Worm (Caenorhabditis elegans) whole organism, L4 larva: ENCODE measurements around the gene F14F3.4.

Experiments
- F37D6.2 ChIP-seq: sonication (generic microtip); optimal IDR thresholded peaks from 2 replicates; lab custom pipeline; 2016; ENCODE audit warnings: mild to moderate bottlenecking, missing genetic modification characterization, missing compliant biosample characterization
- T20F7.1 ChIP-seq: fragments of 200-800 bp; sonication (Bioruptor generic); optimal IDR thresholded peaks from 2 replicates; lab custom pipeline; 2018; ENCODE audit warnings: mild to moderate bottlenecking, missing genetic modification characterization, missing compliant biosample characterization
- Y105C5A.15 ChIP-seq: fragments of 200-800 bp; sonication (Bioruptor generic); IDR thresholded peaks from 2 replicates; pipeline ENCODE4 v1.3.6; 2022; ENCODE audit warnings: missing genetic modification characterization, missing compliant biosample characterization
- Y48G9A.11 ChIP-seq: fragments of 200-800 bp; sonication (Bioruptor generic); IDR thresholded peaks from 2 replicates; pipeline ENCODE4 v1.3.6; 2022; ENCODE audit warnings: missing genetic modification reagents, missing genetic modification characterization, missing compliant biosample characterization
- ZK546.5 ChIP-seq, 2 experiments: sonication (generic microtip); optimal IDR thresholded peaks; 2 replicates each; lab custom pipeline; 2017; ENCODE audit warnings: missing biosample characterization in 2 of 2, missing genetic modification characterization in 2 of 2
- aha-1 ChIP-seq: fragments of 150-350 bp; peaks from one replicate; lab custom pipeline; 2014; ENCODE audit warnings: missing biosample characterization, missing genetic modification characterization
- aly-2 ChIP-seq: sonication (generic microtip); optimal IDR thresholded peaks from 2 replicates; lab custom pipeline; 2018; ENCODE audit warnings: missing biosample characterization, missing genetic modification characterization
- ama-1 ChIP-seq: fragments of 150-350 bp; optimal IDR thresholded peaks from 2 replicates; lab custom pipeline; 2014; ENCODE audit warnings: inconsistent platforms, mixed read lengths
- ceh-32 ChIP-seq: sonication (generic microtip); optimal IDR thresholded peaks from 2 replicates; lab custom pipeline; 2016; ENCODE audit warnings: mild to moderate bottlenecking, missing genetic modification characterization, missing compliant biosample characterization; ENCODE audit not compliant: poor library complexity
- ceh-62 ChIP-seq: sonication (generic microtip); optimal IDR thresholded peaks from 2 replicates; lab custom pipeline; 2017; ENCODE audit warnings: missing biosample characterization, missing genetic modification characterization
- daf-12 ChIP-seq: fragments of 150-350 bp; optimal IDR thresholded peaks from 2 replicates; lab custom pipeline; 2014; ENCODE audit warnings: missing biosample characterization, missing genetic modification reagents, missing genetic modification characterization
- daf-16 ChIP-seq, 3 experiments: sonication (generic microtip); optimal IDR thresholded peaks; 2 replicates each; lab custom pipeline; 2016 to 2017; ENCODE audit warnings: missing genetic modification characterization in 3 of 3, missing genetic modification reagents in 3 of 3, mild to moderate bottlenecking in 2 of 3, missing compliant biosample characterization in 2 of 3, missing biosample characterization in 1 of 3, moderate library complexity in 1 of 3
- daf-8 ChIP-seq: fragments of 200-800 bp; sonication (Bioruptor generic); IDR thresholded peaks from 2 replicates; pipeline ENCODE4 v1.3.6; 2022; ENCODE audit warnings: missing genetic modification characterization, missing compliant biosample characterization
- duxl-1 ChIP-seq: sonication (generic microtip); optimal IDR thresholded peaks from 2 replicates; lab custom pipeline; 2016; ENCODE audit warnings: mild to moderate bottlenecking, missing genetic modification characterization, moderate library complexity, missing compliant biosample characterization; ENCODE audit not compliant: poor library complexity
- dve-1 ChIP-seq: sonication (generic microtip); optimal IDR thresholded peaks from 2 replicates; lab custom pipeline; 2017; ENCODE audit warnings: antibody characterized with exemption, mild to moderate bottlenecking, missing genetic modification characterization, missing compliant biosample characterization; ENCODE audit not compliant: insufficient read depth
- egl-27 ChIP-seq: sonication (generic microtip); optimal IDR thresholded peaks from 3 replicates; lab custom pipeline; 2017; ENCODE audit warnings: missing biosample characterization, missing genetic modification reagents, missing genetic modification characterization
- fkh-10 ChIP-seq: fragments of 150-350 bp; optimal IDR thresholded peaks from 2 replicates; lab custom pipeline; 2014; ENCODE audit warnings: missing biosample characterization, missing genetic modification reagents, missing genetic modification characterization
- fos-1 ChIP-seq: fragments of 150-350 bp; optimal IDR thresholded peaks from 2 replicates; lab custom pipeline; 2014; ENCODE audit warnings: missing biosample characterization, missing genetic modification characterization
- hlh-30 ChIP-seq: sonication (generic microtip); optimal IDR thresholded peaks from 2 replicates; lab custom pipeline; 2017; ENCODE audit warnings: antibody characterized with exemption, mild to moderate bottlenecking, missing genetic modification characterization, missing compliant biosample characterization; ENCODE audit not compliant: insufficient read depth
- hmg-1.1 ChIP-seq: fragments of 200-800 bp; sonication (Bioruptor generic); IDR thresholded peaks from 2 replicates; pipeline ENCODE4 v1.3.6; 2022; ENCODE audit warnings: missing genetic modification reagents, missing genetic modification characterization, missing compliant biosample characterization
- lim-7 ChIP-seq: fragments of 200-800 bp; sonication (Bioruptor generic); IDR thresholded peaks from 2 replicates; pipeline ENCODE4 v1.3.6; 2022; ENCODE audit warnings: missing genetic modification characterization, missing compliant biosample characterization
- lin-1 ChIP-seq: fragments of 200-800 bp; sonication (Bioruptor generic); IDR thresholded peaks from 2 replicates; pipeline ENCODE4 v1.3.6; 2022; ENCODE audit warnings: missing genetic modification reagents, missing genetic modification characterization, missing compliant biosample characterization
- lin-15B ChIP-seq: fragments of 150-350 bp; sonication (generic microtip); optimal IDR thresholded peaks from 3 replicates; lab custom pipeline; 2014; ENCODE audit warnings: missing biosample characterization, missing genetic modification characterization
- lin-38 ChIP-seq: fragments of 200-800 bp; sonication (Bioruptor generic); IDR thresholded peaks from 2 replicates; pipeline ENCODE4 v1.3.6; 2022; ENCODE audit warnings: missing genetic modification reagents, missing genetic modification characterization, missing compliant biosample characterization
- madf-9 ChIP-seq: fragments of 200-800 bp; sonication (Bioruptor generic); conservative IDR thresholded peaks from 2 replicates; pipeline ENCODE4 v1.3.6; 2022; ENCODE audit warnings: missing genetic modification reagents, missing genetic modification characterization, missing compliant biosample characterization
- mdl-1 ChIP-seq, 2 experiments: fragments of 150-350 bp in 1 of 2; sonication (generic microtip) in 1 of 2; optimal IDR thresholded peaks; 2 replicates each; lab custom pipeline; 2014 to 2017; ENCODE audit warnings: missing biosample characterization in 2 of 2, missing genetic modification characterization in 2 of 2
- mep-1 ChIP-seq: fragments of 150-350 bp; sonication (generic microtip); optimal IDR thresholded peaks from 3 replicates; lab custom pipeline; 2014; ENCODE audit warnings: missing biosample characterization, missing genetic modification characterization
- mxl-3 ChIP-seq: fragments of 200-800 bp; sonication (Bioruptor generic); optimal IDR thresholded peaks from 2 replicates; lab custom pipeline; 2018; ENCODE audit warnings: mild to moderate bottlenecking, missing genetic modification characterization, missing compliant biosample characterization
- nhr-11 ChIP-seq: fragments of 150-350 bp; optimal IDR thresholded peaks from 2 replicates; lab custom pipeline; 2014; ENCODE audit warnings: missing biosample characterization, missing genetic modification characterization
- nhr-237 ChIP-seq: sonication (generic microtip); optimal IDR thresholded peaks from 2 replicates; lab custom pipeline; 2017; ENCODE audit warnings: missing biosample characterization, missing genetic modification characterization
- nhr-41 ChIP-seq: fragments of 200-800 bp; sonication (Bioruptor generic); IDR thresholded peaks from 2 replicates; pipeline ENCODE4 v1.3.6; 2022; ENCODE audit warnings: missing genetic modification reagents, missing genetic modification characterization, missing compliant biosample characterization
- php-3 ChIP-seq: fragments of 200-800 bp; sonication (Bioruptor generic); IDR thresholded peaks from 2 replicates; pipeline ENCODE4 v1.3.6; 2022; ENCODE audit warnings: missing genetic modification reagents, missing genetic modification characterization, missing compliant biosample characterization
- pqm-1 ChIP-seq: sonication (generic microtip); optimal IDR thresholded peaks from 2 replicates; lab custom pipeline; 2017; ENCODE audit warnings: missing biosample characterization, missing genetic modification characterization
- sdz-12 ChIP-seq: fragments of 200-800 bp; sonication (Bioruptor generic); optimal IDR thresholded peaks from 2 replicates; lab custom pipeline; 2018; ENCODE audit warnings: mild to moderate bottlenecking, missing genetic modification characterization, missing compliant biosample characterization
- set-16 ChIP-seq: fragments of 200-800 bp; sonication (Bioruptor generic); IDR thresholded peaks from 2 replicates; pipeline ENCODE4 v1.3.6; 2022; ENCODE audit warnings: missing genetic modification reagents, missing genetic modification characterization, missing compliant biosample characterization
- skn-1 ChIP-seq: fragments of 150-350 bp; optimal IDR thresholded peaks from 2 replicates; lab custom pipeline; 2014; ENCODE audit warnings: missing biosample characterization, missing genetic modification characterization
- ztf-7 ChIP-seq: fragments of 150-350 bp; optimal IDR thresholded peaks from 2 replicates; lab custom pipeline; 2014; ENCODE audit warnings: missing biosample characterization, missing genetic modification characterization

The F14F3.4 gene

DNA sequence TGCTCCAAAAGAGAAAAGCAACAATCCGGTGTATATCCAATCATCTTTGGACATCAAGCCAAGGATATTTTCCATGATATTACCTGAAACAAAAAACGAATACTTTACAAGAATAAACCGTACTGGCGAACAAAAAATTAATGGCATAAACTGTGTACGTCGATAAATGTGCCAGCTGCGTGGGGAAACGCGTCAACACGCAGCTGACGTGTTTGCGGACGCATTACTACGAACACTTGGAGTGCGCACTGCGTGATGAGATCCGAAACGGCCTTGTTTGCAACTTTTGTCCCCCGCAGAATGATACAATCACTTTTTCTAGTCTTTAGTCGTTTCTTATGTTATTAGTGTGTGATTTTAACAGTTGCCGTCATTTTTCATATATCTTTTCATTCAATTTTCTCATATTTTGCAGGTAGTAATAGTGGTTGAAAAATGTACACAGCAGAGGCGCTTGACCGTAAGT lies 3.3 kb upstream of the F14F3.4 start, which contains the start of the genes mboa-7 and git-1 (continued):
- TF ChIP-seq hmg-1.1 (peak; percentile 74), ama-1 (lab: Kevin White, UChicago) (no peak), dve-1 (tag; lab: Kevin White, UChicago) (no peak), pqm-1 (no peak), nhr-237 (tag; lab: Kevin White, UChicago) (no peak), daf-16 (GFP tag; optimal IDR thresholded peaks at IDR 0.05; lab: Kevin White, UChicago) (no peak), daf-16 (tag; optimal IDR thresholded peaks at IDR 0.05; lab: Kevin White, UChicago) (peak; percentile 38)

DNA sequence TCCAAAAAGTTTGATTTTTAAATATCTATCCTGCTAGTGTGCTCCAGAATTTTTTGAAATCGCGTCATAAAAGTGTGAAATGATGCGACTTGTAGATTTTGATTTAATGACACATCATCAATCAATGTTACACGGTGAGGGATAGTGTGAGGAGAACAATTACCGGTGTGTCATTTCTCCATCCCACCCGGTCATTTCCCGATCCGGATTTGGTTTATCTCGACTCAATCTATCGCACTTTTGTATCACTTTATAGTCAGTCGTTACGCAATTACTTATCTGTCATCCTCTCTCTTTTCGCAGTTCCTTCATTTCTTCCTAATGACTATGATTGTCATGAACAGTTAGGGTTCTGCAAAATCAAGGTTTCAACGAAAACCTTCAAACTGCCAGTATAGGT lies 1.0 kb downstream of the F14F3.4 start:
- TF ChIP-seq mdl-1 (tag; optimal IDR thresholded peaks at IDR 0.05; lab: Kevin White, UChicago) (no peak), nhr-41 (GFP tag; lab: Robert Waterston, UW) (no peak), skn-1 (tag; lab: Kevin White, UChicago) (no peak), ama-1 (lab: Kevin White, UChicago) (no peak), lim-7 (GFP tag; lab: Robert Waterston, UW) (no peak), php-3 (GFP tag; lab: Robert Waterston, UW) (no peak), ztf-7 (tag; lab: Kevin White, UChicago) (no peak), daf-12 (no peak), nhr-237 (tag; lab: Kevin White, UChicago) (no peak), lin-1 (GFP tag; lab: Robert Waterston, UW) (no peak), ceh-32 (no peak), F37D6.2 (tag; lab: Kevin White, UChicago) (no peak), lin-38 (GFP tag; lab: Robert Waterston, UW) (no peak)
- TF ChIP-seq, all 104 proteins: peak for 0

DNA sequence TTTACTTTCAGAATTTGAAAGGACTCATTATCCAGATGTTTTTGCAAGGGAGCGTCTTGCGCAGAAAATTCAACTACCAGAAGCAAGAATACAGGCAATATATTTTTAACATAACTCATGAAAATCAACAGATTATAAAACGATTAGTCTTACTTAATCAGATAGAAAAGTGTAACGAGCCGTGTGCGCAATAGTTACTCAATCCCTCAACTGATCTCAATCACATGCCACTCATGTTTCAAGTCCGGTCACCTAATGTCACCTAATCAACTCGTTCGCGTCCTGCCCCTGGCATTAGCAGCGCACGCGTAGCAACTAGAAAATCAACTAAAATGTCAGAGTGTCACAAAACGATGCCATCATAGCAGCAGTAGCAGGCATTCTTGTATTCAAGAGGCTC lies 4.7 kb downstream of the F14F3.4 start:
- TF ChIP-seq nhr-11 (tag; lab: Kevin White, UChicago) (no peak), lin-15B (tag; lab: Kevin White, UChicago) (no peak), duxl-1 (tag; lab: Kevin White, UChicago) (no peak), madf-9 (no peak), ceh-32 (no peak), ZK546.5 (tag; optimal IDR thresholded peaks at IDR 0.05; lab: Kevin White, UChicago) (no peak), hlh-30 (tag; lab: Kevin White, UChicago) (no peak), egl-27 (tag; lab: Kevin White, UChicago) (no peak), sdz-12 (GFP tag; lab: Kevin White, UChicago) (no peak), aly-2 (no peak), daf-8 (GFP tag; lab: Robert Waterston, UW) (no peak), ceh-62 (no peak), aha-1 (tag; lab: Kevin White, UChicago) (no peak), set-16 (GFP tag; lab: Robert Waterston, UW) (no peak), fos-1 (tag; lab: Kevin White, UChicago) (no peak), Y105C5A.15 (GFP tag; lab: Robert Waterston, UW) (no peak), mep-1 (tag; lab: Kevin White, UChicago) (no peak)

DNA sequence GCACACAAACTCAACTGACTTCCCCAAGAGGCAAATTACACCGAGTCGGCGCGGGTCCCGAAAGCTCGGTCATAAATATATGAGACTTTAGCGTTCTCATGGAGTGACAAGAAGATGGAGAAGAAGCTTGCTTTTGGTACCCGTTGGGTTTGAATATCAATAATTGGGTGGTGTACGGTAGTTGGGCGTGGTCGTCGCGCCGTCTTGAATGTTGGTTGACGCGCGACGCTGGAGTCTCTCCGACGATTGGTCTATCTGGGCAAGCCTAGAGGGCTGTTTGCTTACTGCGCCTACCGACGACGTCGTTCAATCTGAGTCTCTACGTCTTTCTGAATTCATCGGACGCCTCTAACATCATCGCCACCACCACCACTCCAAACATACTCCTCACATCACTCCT lies 6.4 kb downstream of the F14F3.4 start:
- TF ChIP-seq lin-15B (tag; lab: Kevin White, UChicago), result no peak
- TF ChIP-seq fkh-10 (GFP tag; lab: Kevin White, UChicago), result no peak
- no peak for TF ChIP-seq mep-1 (tag; lab: Kevin White, UChicago)
- TF ChIP-seq egl-27 (tag; lab: Kevin White, UChicago), result no peak
- no peak for TF ChIP-seq T20F7.1
- TF ChIP-seq mxl-3 (GFP tag; lab: Kevin White, UChicago), result no peak
- TF ChIP-seq Y48G9A.11 (GFP tag; lab: Robert Waterston, UW), result no peak
